Fruit fly (Drosophila melanogaster) whole organism, embryonic: Measurements from ENCODE around the gene Sodq.

ENCODE experiments used
- BtbVII ChIP-seq: fragments of 200-800 bp; sonication (Bioruptor generic); optimal IDR thresholded peaks from 3 replicates; lab custom pipeline; 2017; ENCODE audit warnings: missing biosample characterization, mild to moderate bottlenecking, missing genetic modification characterization
- Bteb2 ChIP-seq: fragments of 200-800 bp; sonication (Bioruptor generic); optimal IDR thresholded peaks from 2 replicates; lab custom pipeline; 2016; ENCODE audit warnings: missing biosample characterization, missing genetic modification characterization
- CG10979 ChIP-seq: fragments of 200-800 bp; sonication (Bioruptor generic); optimal IDR thresholded peaks from 2 replicates; lab custom pipeline; 2018; ENCODE audit warnings: missing biosample characterization, mild to moderate bottlenecking, missing genetic modification characterization, moderate library complexity
- CG13287 ChIP-seq: fragments of 200-800 bp; sonication (Bioruptor generic); IDR thresholded peaks from 2 replicates; pipeline ENCODE4 v1.3.6; 2022; ENCODE audit warnings: missing biosample characterization, missing genetic modification characterization; ENCODE audit not compliant: partially characterized antibody
- CG17385 ChIP-seq: fragments of 200-800 bp; sonication (Bioruptor generic); optimal IDR thresholded peaks from 3 replicates; lab custom pipeline; 2018; ENCODE audit warnings: missing biosample characterization, mild to moderate bottlenecking, missing genetic modification characterization
- CG17829 ChIP-seq: fragments of 200-800 bp; optimal IDR thresholded peaks from 2 replicates; lab custom pipeline; 2019; ENCODE audit warnings: missing biosample characterization, mild to moderate bottlenecking, missing genetic modification characterization, moderate library complexity
- CG17912 ChIP-seq: fragments of 200-800 bp; sonication (Bioruptor generic); optimal IDR thresholded peaks from 2 replicates; lab custom pipeline; 2018; ENCODE audit warnings: missing biosample characterization, mild to moderate bottlenecking, missing genetic modification characterization
- CG18619 ChIP-seq: fragments of 200-800 bp; sonication (Bioruptor generic); optimal IDR thresholded peaks from 3 replicates; lab custom pipeline; 2017; ENCODE audit warnings: missing biosample characterization, mild to moderate bottlenecking, missing genetic modification characterization
- CG2116 ChIP-seq: fragments of 200-800 bp; sonication (Bioruptor generic); optimal IDR thresholded peaks from 3 replicates; lab custom pipeline; 2018; ENCODE audit warnings: missing biosample characterization, mild to moderate bottlenecking, missing genetic modification characterization
- CG2120 ChIP-seq: fragments of 200-800 bp; sonication (Bioruptor generic); optimal IDR thresholded peaks from 3 replicates; lab custom pipeline; 2016; ENCODE audit warnings: missing biosample characterization, missing genetic modification characterization
- CG2712 ChIP-seq: fragments of 200-800 bp; optimal IDR thresholded peaks from 3 replicates; lab custom pipeline; 2019; ENCODE audit warnings: missing biosample characterization, mild to moderate bottlenecking, missing genetic modification characterization, moderate library complexity
- CG4282 ChIP-seq: fragments of 200-800 bp; sonication (Bioruptor generic); optimal IDR thresholded peaks from 2 replicates; lab custom pipeline; 2016; ENCODE audit warnings: missing biosample characterization, missing genetic modification characterization
- CG6254 ChIP-seq: fragments of 200-800 bp; sonication (Bioruptor generic); optimal IDR thresholded peaks from 3 replicates; lab custom pipeline; 2017; ENCODE audit warnings: mild to moderate bottlenecking, missing biosample characterization, missing genetic modification reagents, missing genetic modification characterization
- CG6813 ChIP-seq: fragments of 200-800 bp; sonication (Bioruptor generic); optimal IDR thresholded peaks from 2 replicates; lab custom pipeline; 2017; ENCODE audit warnings: missing biosample characterization, missing genetic modification characterization, mild to moderate bottlenecking, moderate library complexity, missing genetic modification reagents
- CG7987 ChIP-seq: fragments of 200-800 bp; sonication (Bioruptor generic); optimal IDR thresholded peaks from 2 replicates; lab custom pipeline; 2018; ENCODE audit warnings: missing biosample characterization, mild to moderate bottlenecking, missing genetic modification characterization, moderate library complexity
- CG8359 ChIP-seq: fragments of 200-800 bp; sonication (Bioruptor generic); optimal IDR thresholded peaks from 2 replicates; lab custom pipeline; 2017; ENCODE audit warnings: missing biosample characterization, mild to moderate bottlenecking, missing genetic modification characterization, borderline replicate concordance
- CG8924 ChIP-seq: fragments of 200-800 bp; optimal IDR thresholded peaks from 3 replicates; lab custom pipeline; 2019; ENCODE audit warnings: missing biosample characterization, mild to moderate bottlenecking, missing genetic modification characterization, moderate library complexity
- D ChIP-seq, 2 experiments: fragments of 200-800 bp in 1 of 2; fragments of >200 bp in 1 of 2; sonication (Bioruptor generic) in 1 of 2; optimal IDR thresholded peaks; 2 replicates in 1 of 2; 3 replicates in 1 of 2; lab custom pipeline; 2017; ENCODE audit warnings: mild to moderate bottlenecking in 1 of 2, missing biosample characterization in 1 of 2, missing genetic modification characterization in 1 of 2, missing genetic modification reagents in 1 of 2
- D19A ChIP-seq: fragments of 200-800 bp; optimal IDR thresholded peaks from 3 replicates; lab custom pipeline; 2019; ENCODE audit warnings: missing biosample characterization, mild to moderate bottlenecking, missing genetic modification characterization, moderate library complexity
- Fer1 ChIP-seq: fragments of 200-800 bp; sonication (Bioruptor generic); optimal IDR thresholded peaks from 2 replicates; lab custom pipeline; 2017; ENCODE audit warnings: missing biosample characterization, mild to moderate bottlenecking, missing genetic modification characterization
- Hey ChIP-seq: fragments of 200-800 bp; sonication (Bioruptor generic); optimal IDR thresholded peaks from 3 replicates; lab custom pipeline; 2018; ENCODE audit warnings: missing biosample characterization, mild to moderate bottlenecking, missing genetic modification characterization
- Kr ChIP-seq: fragments of 200-800 bp; sonication (Bioruptor generic); optimal IDR thresholded peaks from 2 replicates; lab custom pipeline; 2017; ENCODE audit warnings: missing biosample characterization, mild to moderate bottlenecking, missing genetic modification characterization
- MTF-1 ChIP-seq: fragments of 200-800 bp; sonication (Bioruptor generic); optimal IDR thresholded peaks from 2 replicates; lab custom pipeline; 2018; ENCODE audit warnings: missing biosample characterization, mild to moderate bottlenecking, missing genetic modification characterization, borderline replicate concordance
- NK7.1 ChIP-seq: fragments of 200-800 bp; sonication (Bioruptor generic); optimal IDR thresholded peaks from 3 replicates; lab custom pipeline; 2016; ENCODE audit warnings: missing biosample characterization, missing genetic modification characterization
- Oaz ChIP-seq: fragments of 200-800 bp; sonication (Bioruptor generic); IDR thresholded peaks from 2 replicates; pipeline ENCODE4 v1.3.6; 2022; ENCODE audit warnings: missing biosample characterization, missing genetic modification characterization
- Pdp1 ChIP-seq, 2 experiments: fragments of 200-800 bp; sonication (Bioruptor generic); optimal IDR thresholded peaks; 3 replicates each; lab custom pipeline; 2016; ENCODE audit warnings: missing biosample characterization in 2 of 2, missing genetic modification characterization in 2 of 2, mild to moderate bottlenecking in 1 of 2, moderate library complexity in 1 of 2
- Side ChIP-seq: fragments of 200-800 bp; sonication (Bioruptor generic); optimal IDR thresholded peaks from 2 replicates; lab custom pipeline; 2016; ENCODE audit warnings: missing biosample characterization, missing genetic modification characterization
- Stat92E ChIP-seq, 3 experiments: fragments of >200 bp in 2 of 3; fragments of 200-800 bp in 1 of 3; sonication (Bioruptor generic) in 1 of 3; optimal IDR thresholded peaks; 2 replicates each; lab custom pipeline; 2017 to 2019; ENCODE audit warnings: missing biosample characterization in 3 of 3, missing genetic modification characterization in 3 of 3, mild to moderate bottlenecking in 1 of 3, moderate library complexity in 1 of 3
- chif ChIP-seq, 2 experiments: fragments of 200-800 bp; sonication (Bioruptor generic); optimal IDR thresholded peaks; 3 replicates each; lab custom pipeline; 2016; ENCODE audit warnings: missing biosample characterization in 2 of 2, missing genetic modification characterization in 2 of 2
- dmrt11E ChIP-seq: fragments of 200-800 bp; sonication (Bioruptor generic); optimal IDR thresholded peaks from 3 replicates; lab custom pipeline; 2018; ENCODE audit warnings: missing biosample characterization, mild to moderate bottlenecking, missing genetic modification characterization, moderate library complexity
- ems ChIP-seq: fragments of 200-800 bp; sonication (Bioruptor generic); optimal IDR thresholded peaks from 3 replicates; lab custom pipeline; 2016; ENCODE audit warnings: missing biosample characterization, missing genetic modification characterization
- fd102C ChIP-seq: fragments of 200-800 bp; sonication (Bioruptor generic); optimal IDR thresholded peaks from 2 replicates; lab custom pipeline; 2018; ENCODE audit warnings: missing biosample characterization, mild to moderate bottlenecking, missing genetic modification characterization, moderate library complexity
- insv ChIP-seq, 2 experiments: fragments of 200-800 bp; sonication (Bioruptor generic); optimal IDR thresholded peaks; 3 replicates each; lab custom pipeline; 2016 to 2018; ENCODE audit warnings: missing biosample characterization in 2 of 2, missing genetic modification characterization in 2 of 2
- kah ChIP-seq: fragments of 200-800 bp; sonication (Bioruptor generic); optimal IDR thresholded peaks from 2 replicates; lab custom pipeline; 2018; ENCODE audit warnings: missing biosample characterization, mild to moderate bottlenecking, missing genetic modification characterization
- kni ChIP-seq: fragments of 200-800 bp; sonication (Bioruptor generic); optimal IDR thresholded peaks from 3 replicates; lab custom pipeline; 2017; ENCODE audit warnings: mild to moderate bottlenecking, missing biosample characterization, missing genetic modification reagents, missing genetic modification characterization
- luna ChIP-seq: fragments of 200-800 bp; sonication (Bioruptor generic); optimal IDR thresholded peaks from 2 replicates; lab custom pipeline; 2016; ENCODE audit warnings: missing biosample characterization, missing genetic modification characterization
- mirr ChIP-seq: fragments of 200-800 bp; sonication (Bioruptor generic); optimal IDR thresholded peaks from 3 replicates; lab custom pipeline; 2018; ENCODE audit warnings: missing biosample characterization, mild to moderate bottlenecking, missing genetic modification characterization
- nerfin-1 ChIP-seq: fragments of 200-800 bp; sonication (Bioruptor generic); optimal IDR thresholded peaks from 3 replicates; lab custom pipeline; 2019; ENCODE audit warnings: missing biosample characterization, mild to moderate bottlenecking, missing genetic modification characterization, moderate library complexity
- org-1 ChIP-seq: fragments of 200-800 bp; sonication (Bioruptor generic); optimal IDR thresholded peaks from 2 replicates; lab custom pipeline; 2017; ENCODE audit warnings: missing biosample characterization, missing genetic modification characterization
- pb ChIP-seq: fragments of 200-800 bp; sonication (Bioruptor generic); optimal IDR thresholded peaks from 3 replicates; lab custom pipeline; 2016; ENCODE audit warnings: missing biosample characterization, missing genetic modification characterization
- pfk ChIP-seq: fragments of 200-800 bp; sonication (Bioruptor generic); optimal IDR thresholded peaks from 2 replicates; lab custom pipeline; 2018; ENCODE audit warnings: missing biosample characterization, mild to moderate bottlenecking, missing genetic modification characterization, moderate library complexity
- pho ChIP-seq: fragments of 200-800 bp; sonication (Bioruptor generic); optimal IDR thresholded peaks from 2 replicates; lab custom pipeline; 2016; ENCODE audit warnings: missing biosample characterization, missing genetic modification characterization
- salm ChIP-seq: fragments of 200-800 bp; sonication (Bioruptor generic); optimal IDR thresholded peaks from 2 replicates; lab custom pipeline; 2018; ENCODE audit warnings: missing biosample characterization, mild to moderate bottlenecking, missing genetic modification characterization
- scrt ChIP-seq: fragments of 200-800 bp; sonication (Bioruptor generic); optimal IDR thresholded peaks from 2 replicates; lab custom pipeline; 2018; ENCODE audit warnings: missing biosample characterization, mild to moderate bottlenecking, missing genetic modification characterization, moderate library complexity
- stwl ChIP-seq: fragments of 200-800 bp; sonication (Bioruptor generic); optimal IDR thresholded peaks from 3 replicates; lab custom pipeline; 2018; ENCODE audit warnings: missing biosample characterization, mild to moderate bottlenecking, missing genetic modification characterization, moderate library complexity
- tll ChIP-seq, 2 experiments: fragments of 200-800 bp in 1 of 2; fragments of >200 bp in 1 of 2; sonication (Bioruptor generic) in 1 of 2; optimal IDR thresholded peaks; 2 replicates each; lab custom pipeline; 2017 to 2019; ENCODE audit warnings: missing biosample characterization in 2 of 2, missing genetic modification characterization in 2 of 2, mild to moderate bottlenecking in 1 of 2, moderate library complexity in 1 of 2
- tup ChIP-seq: fragments of 200-800 bp; sonication (Bioruptor generic); optimal IDR thresholded peaks from 2 replicates; lab custom pipeline; 2016; ENCODE audit warnings: missing biosample characterization, mild to moderate bottlenecking, missing genetic modification characterization, moderate library complexity
- unpg ChIP-seq: fragments of 200-800 bp; sonication (Bioruptor generic); optimal IDR thresholded peaks from 3 replicates; lab custom pipeline; 2018; ENCODE audit warnings: missing biosample characterization, mild to moderate bottlenecking, missing genetic modification characterization, moderate library complexity

Sodq gene

dm6 chr3R:25885136-25885535 lies 10.5 kb upstream of the Sodq start (continued):
- TF ChIP-seq CG6813 = peak; percentile 20
- TF ChIP-seq stwl (tag; lab: Kevin White, UChicago) = no peak
- TF ChIP-seq kah = peak; percentile 28
- TF ChIP-seq Fer1 = peak; percentile 29
- no peak for TF ChIP-seq pb
- TF ChIP-seq Side (GFP tag; lab: Kevin White, UChicago) = peak; percentile 35
- TF ChIP-seq pfk (GFP tag; lab: Kevin White, UChicago) = peak; percentile 24
- peak; percentile 58 for TF ChIP-seq salm (tag; lab: Kevin White, UChicago)
- peak; percentile 34 for TF ChIP-seq fd102C (GFP tag; lab: Kevin White, UChicago)
- TF ChIP-seq D19A = no peak
- TF ChIP-seq CG8359 (GFP tag; lab: Kevin White, UChicago) = peak; percentile 19
- peak; percentile 46 for TF ChIP-seq dmrt11E
- peak; percentile 27 for TF ChIP-seq CG18619 (GFP tag; lab: Kevin White, UChicago)
- TF ChIP-seq luna (GFP tag; lab: Kevin White, UChicago) = no peak
- TF ChIP-seq CG2120 = no peak
- no peak for TF ChIP-seq tup
- TF ChIP-seq mirr (GFP tag; lab: Kevin White, UChicago) = no peak
- TF ChIP-seq Bteb2 = no peak
- TF ChIP-seq CG17829 (tag; lab: Kevin White, UChicago) = peak; percentile 9
- TF ChIP-seq insv (GFP tag; optimal IDR thresholded peaks at IDR 0.05; lab: Kevin White, UChicago) = peak in 1 of 2 experiments; percentile 22
- TF ChIP-seq CG17912 = peak; percentile 4
- TF ChIP-seq kni (GFP tag; lab: Kevin White, UChicago) = peak; percentile 90
- peak; percentile 14 for TF ChIP-seq Hey (tag; lab: Kevin White, UChicago)
- peak; percentile 44 for TF ChIP-seq unpg
- TF ChIP-seq D (optimal IDR thresholded peaks at IDR 0.05; lab: Kevin White, UChicago) = no peak
- TF ChIP-seq D (GFP tag; optimal IDR thresholded peaks at IDR 0.05; lab: Kevin White, UChicago) = peak; percentile 43
- TF ChIP-seq chif (GFP tag; optimal IDR thresholded peaks at IDR 0.05; lab: Kevin White, UChicago) = no peak
- TF ChIP-seq CG2712 (tag; lab: Kevin White, UChicago) = peak; percentile 31
- TF ChIP-seq scrt (GFP tag; lab: Kevin White, UChicago) = no peak
- no peak for TF ChIP-seq CG13287 (GFP tag; lab: Robert Waterston, UW)
- peak; percentile 29 for TF ChIP-seq NK7.1 (GFP tag; lab: Kevin White, UChicago)
- no peak for TF ChIP-seq CG10979 (tag; lab: Kevin White, UChicago)
- peak; percentile 12 for TF ChIP-seq ems (GFP tag; lab: Kevin White, UChicago)
- TF ChIP-seq BtbVII = peak; percentile 1
- peak in 1 of 2 experiments; percentile 52 for TF ChIP-seq Pdp1 (GFP tag; optimal IDR thresholded peaks at IDR 0.05; lab: Kevin White, UChicago)
- TF ChIP-seq CG17385 = peak; percentile 38
- TF ChIP-seq CG6254 = peak; percentile 41
- no peak for TF ChIP-seq CG4282
- TF ChIP-seq CG8924 = peak; percentile 44
- peak in 1 of 2 experiments; percentile 39 for TF ChIP-seq tll (GFP tag; optimal IDR thresholded peaks at IDR 0.05; lab: Kevin White, UChicago)
- TF ChIP-seq org-1 (GFP tag; lab: Kevin White, UChicago) = peak; percentile 30
- TF ChIP-seq nerfin-1 (tag; lab: Kevin White, UChicago) = peak; percentile 21
- TF ChIP-seq CG2116 = peak; percentile 1
- peak; percentile 82 for TF ChIP-seq Kr
- TF ChIP-seq Stat92E (GFP tag; optimal IDR thresholded peaks at IDR 0.05; lab: Kevin White, UChicago) = no peak
- TF ChIP-seq Oaz (GFP tag; lab: Robert Waterston, UW) = no peak
- TF ChIP-seq MTF-1 (GFP tag; lab: Kevin White, UChicago) = peak; percentile 73
- peak; percentile 56 for TF ChIP-seq CG7987 (GFP tag; lab: Kevin White, UChicago)
- no peak for TF ChIP-seq pho (GFP tag; lab: Kevin White, UChicago)
